Fruit fly (Drosophila melanogaster) whole organism, prepupa: Measurements from ENCODE around the gene Mcm6.

Source experiments
- Blimp-1 ChIP-seq: fragments of 200-800 bp; sonication (Bioruptor generic); optimal IDR thresholded peaks from 3 replicates; lab custom pipeline; 2017; ENCODE audit warnings: missing biosample characterization, missing genetic modification characterization, mild to moderate bottlenecking, moderate library complexity, missing genetic modification reagents
- CG15336 ChIP-seq: fragments of 200-800 bp; sonication (Bioruptor generic); IDR thresholded peaks from 2 replicates; pipeline ENCODE4 v1.3.6; 2022; ENCODE audit warnings: missing biosample characterization, missing genetic modification characterization
- CG1621 ChIP-seq: fragments of 200-800 bp; sonication (Bioruptor generic); optimal IDR thresholded peaks from 3 replicates; lab custom pipeline; 2018; ENCODE audit warnings: missing biosample characterization, mild to moderate bottlenecking, missing genetic modification characterization
- CG31627 ChIP-seq: fragments of 200-800 bp; sonication (Bioruptor generic); optimal IDR thresholded peaks from 3 replicates; lab custom pipeline; 2016; ENCODE audit warnings: missing biosample characterization, missing genetic modification characterization
- CG32006 ChIP-seq: fragments of 200-800 bp; sonication (Bioruptor generic); optimal IDR thresholded peaks from 3 replicates; lab custom pipeline; 2017; ENCODE audit warnings: missing biosample characterization, mild to moderate bottlenecking, missing genetic modification characterization
- CG34406 ChIP-seq: fragments of 200-800 bp; sonication (Bioruptor generic); optimal IDR thresholded peaks from 3 replicates; lab custom pipeline; 2016; ENCODE audit warnings: missing biosample characterization, missing genetic modification characterization
- CG4318 ChIP-seq: fragments of 200-800 bp; sonication (Bioruptor generic); optimal IDR thresholded peaks from 3 replicates; lab custom pipeline; 2017; ENCODE audit warnings: missing biosample characterization, mild to moderate bottlenecking, missing genetic modification characterization
- CG6163 ChIP-seq: fragments of 200-800 bp; sonication (Bioruptor generic); IDR thresholded peaks from 3 replicates; pipeline ENCODE4 v1.3.6; 2022; ENCODE audit warnings: missing biosample characterization, missing genetic modification characterization
- CG6808 ChIP-seq: fragments of 200-800 bp; sonication (Bioruptor generic); optimal IDR thresholded peaks from 3 replicates; lab custom pipeline; 2017; ENCODE audit warnings: missing biosample characterization, missing genetic modification characterization, mild to moderate bottlenecking, moderate library complexity, missing genetic modification reagents
- CG6854 ChIP-seq: fragments of 200-800 bp; sonication (Bioruptor generic); optimal IDR thresholded peaks from 2 replicates; lab custom pipeline; 2017; ENCODE audit warnings: missing biosample characterization, mild to moderate bottlenecking, missing genetic modification characterization
- CG8119 ChIP-seq: fragments of 200-800 bp; sonication (Bioruptor generic); IDR thresholded peaks from 3 replicates; pipeline ENCODE4 v1.3.6; 2022; ENCODE audit warnings: missing biosample characterization, missing genetic modification characterization
- CG8632 ChIP-seq: fragments of 200-800 bp; sonication (Bioruptor generic); optimal IDR thresholded peaks from 3 replicates; lab custom pipeline; 2016; ENCODE audit warnings: missing biosample characterization, missing genetic modification characterization
- Eip93F ChIP-seq: fragments of 200-800 bp; sonication (Bioruptor generic); optimal IDR thresholded peaks from 2 replicates; lab custom pipeline; 2016; ENCODE audit warnings: missing biosample characterization, mild to moderate bottlenecking, missing genetic modification characterization
- Hr38 ChIP-seq: sonication (Bioruptor generic); optimal IDR thresholded peaks from 2 replicates; lab custom pipeline; 2016; ENCODE audit warnings: missing biosample characterization, missing genetic modification characterization
- Hr39 ChIP-seq: fragments of 200-800 bp; sonication (Bioruptor generic); optimal IDR thresholded peaks from 2 replicates; lab custom pipeline; 2016; ENCODE audit warnings: missing biosample characterization, missing genetic modification characterization
- Hr4 ChIP-seq: fragments of 200-800 bp; sonication (Bioruptor generic); optimal IDR thresholded peaks from 3 replicates; lab custom pipeline; 2016; ENCODE audit warnings: missing biosample characterization, missing genetic modification characterization
- Met ChIP-seq: fragments of 200-800 bp; sonication (Bioruptor generic); optimal IDR thresholded peaks from 3 replicates; lab custom pipeline; 2016; ENCODE audit warnings: missing biosample characterization, missing genetic modification characterization
- Smox ChIP-seq: fragments of 200-800 bp; sonication (Bioruptor generic); optimal IDR thresholded peaks from 3 replicates; lab custom pipeline; 2016; ENCODE audit warnings: missing biosample characterization, missing genetic modification characterization
- Sox102F ChIP-seq: fragments of 200-800 bp; sonication (Bioruptor generic); optimal IDR thresholded peaks from 2 replicates; lab custom pipeline; 2016; ENCODE audit warnings: missing biosample characterization, mild to moderate bottlenecking, missing genetic modification characterization
- Sox14 ChIP-seq: fragments of 200-800 bp; sonication (Bioruptor generic); optimal IDR thresholded peaks from 3 replicates; lab custom pipeline; 2016; ENCODE audit warnings: missing biosample characterization, missing genetic modification characterization
- Sox15 ChIP-seq: fragments of 200-800 bp; sonication (Bioruptor generic); optimal IDR thresholded peaks from 3 replicates; lab custom pipeline; 2016; ENCODE audit warnings: missing biosample characterization, missing genetic modification characterization
- cyc ChIP-seq: fragments of 200-800 bp; sonication (Bioruptor generic); optimal IDR thresholded peaks from 3 replicates; lab custom pipeline; 2016; ENCODE audit warnings: missing biosample characterization, missing genetic modification characterization
- dsx ChIP-seq: fragments of 200-800 bp; optimal IDR thresholded peaks from 3 replicates; lab custom pipeline; 2019; ENCODE audit warnings: missing biosample characterization, mild to moderate bottlenecking, missing genetic modification characterization, moderate library complexity; ENCODE audit not compliant: poor library complexity, severe bottlenecking
- eg ChIP-seq: fragments of 200-800 bp; sonication (Bioruptor generic); IDR thresholded peaks from 3 replicates; pipeline ENCODE4 v1.3.6; 2022; ENCODE audit warnings: missing biosample characterization, missing genetic modification characterization
- fd85E ChIP-seq: fragments of 200-800 bp; sonication (Bioruptor generic); optimal IDR thresholded peaks from 3 replicates; lab custom pipeline; 2016; ENCODE audit warnings: missing biosample characterization, missing genetic modification characterization
- fkh ChIP-seq: fragments of 200-800 bp; sonication (Bioruptor generic); optimal IDR thresholded peaks from 3 replicates; lab custom pipeline; 2017; ENCODE audit warnings: missing biosample characterization, mild to moderate bottlenecking, missing genetic modification characterization, moderate library complexity
- net ChIP-seq: fragments of 200-800 bp; sonication (Bioruptor generic); optimal IDR thresholded peaks from 3 replicates; lab custom pipeline; 2016; ENCODE audit warnings: missing biosample characterization, missing genetic modification characterization
- pdm3 ChIP-seq: fragments of 200-800 bp; sonication (Bioruptor generic); optimal IDR thresholded peaks from 3 replicates; lab custom pipeline; 2016; ENCODE audit warnings: missing biosample characterization, missing genetic modification characterization
- salr ChIP-seq, 2 experiments: fragments of 200-800 bp; sonication (Bioruptor generic); optimal IDR thresholded peaks; 3 replicates each; lab custom pipeline; 2016 to 2018; ENCODE audit warnings: missing biosample characterization in 2 of 2, missing genetic modification characterization in 2 of 2, mild to moderate bottlenecking in 1 of 2
- spab ChIP-seq: fragments of 200-800 bp; sonication (Bioruptor generic); optimal IDR thresholded peaks from 2 replicates; lab custom pipeline; 2017; ENCODE audit warnings: missing biosample characterization, mild to moderate bottlenecking, missing genetic modification characterization, missing genetic modification reagents
- ss ChIP-seq, 2 experiments: fragments of 200-800 bp; sonication (Bioruptor generic); optimal IDR thresholded peaks; 2 replicates in 1 of 2; 3 replicates in 1 of 2; lab custom pipeline; 2017 to 2018; ENCODE audit warnings: mild to moderate bottlenecking in 2 of 2, missing biosample characterization in 2 of 2, missing genetic modification characterization in 2 of 2, moderate library complexity in 1 of 2
- svp ChIP-seq: fragments of 200-800 bp; sonication (Bioruptor generic); peaks from one replicate; lab custom pipeline; 2016; ENCODE audit warnings: missing biosample characterization, missing genetic modification characterization

Gene Mcm6

DNA sequence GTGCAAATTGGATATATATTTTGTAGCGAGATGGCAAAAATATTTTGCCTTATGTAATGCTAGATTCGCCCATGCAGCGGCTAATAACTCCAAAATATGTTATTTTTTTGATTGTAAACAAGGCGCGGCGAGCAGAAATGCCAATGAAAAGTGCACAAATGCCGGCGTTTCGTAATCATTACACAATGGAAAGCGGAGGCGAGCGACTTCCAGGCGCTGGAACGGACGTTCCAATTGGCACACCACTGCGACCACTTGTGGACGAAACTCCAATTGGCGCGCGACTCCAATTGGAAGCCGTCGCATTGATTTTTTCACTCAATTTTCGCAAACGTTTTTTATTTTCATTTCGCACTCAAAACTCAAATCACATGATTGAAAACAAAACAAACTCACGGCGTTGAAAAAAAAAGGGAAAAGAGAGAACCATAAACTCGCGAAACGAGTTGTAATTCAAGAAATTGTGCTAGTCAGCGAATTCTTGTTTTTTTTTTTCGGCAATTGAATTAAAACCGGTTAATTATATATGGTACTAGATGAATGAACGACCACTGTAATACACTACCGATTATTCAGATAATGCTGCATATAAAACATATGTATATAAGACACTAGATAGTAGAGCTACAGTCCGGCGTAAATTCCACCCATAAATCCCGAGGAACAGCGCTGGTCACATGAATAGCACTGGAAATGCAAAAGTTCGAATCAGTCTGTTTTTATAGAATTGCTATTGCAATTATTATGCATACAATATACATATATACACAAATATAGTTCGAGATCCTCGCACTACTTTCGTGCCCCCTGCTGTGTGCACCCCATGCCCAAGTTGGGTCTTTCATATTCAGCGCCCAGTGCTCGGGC is 4.7 kb downstream of the Mcm6 start, which contains the start of gene ND-ASHI (continued):
- TF ChIP-seq fd85E (GFP tag; lab: Kevin White, UChicago): peak; percentile 93
- TF ChIP-seq Hr39 (GFP tag; lab: Kevin White, UChicago): peak; percentile 96
- peak; percentile 85 for TF ChIP-seq Blimp-1 (GFP tag; lab: Kevin White, UChicago)
- TF ChIP-seq net (GFP tag; lab: Kevin White, UChicago): peak; percentile 96
- TF ChIP-seq salr (GFP tag; optimal IDR thresholded peaks at IDR 0.05; lab: Kevin White, UChicago): peak; percentile 94 to 95
- TF ChIP-seq Sox102F (GFP tag; lab: Kevin White, UChicago): peak; percentile 96
- peak; percentile 94 for TF ChIP-seq dsx (GFP tag; lab: Kevin White, UChicago)
- TF ChIP-seq Hr38 (GFP tag; lab: Kevin White, UChicago): peak; percentile 50
- peak; percentile 96 for TF ChIP-seq Met (GFP tag; lab: Kevin White, UChicago)
- TF ChIP-seq CG15336 (GFP tag; lab: Robert Waterston, UW): peak; percentile 98

DNA sequence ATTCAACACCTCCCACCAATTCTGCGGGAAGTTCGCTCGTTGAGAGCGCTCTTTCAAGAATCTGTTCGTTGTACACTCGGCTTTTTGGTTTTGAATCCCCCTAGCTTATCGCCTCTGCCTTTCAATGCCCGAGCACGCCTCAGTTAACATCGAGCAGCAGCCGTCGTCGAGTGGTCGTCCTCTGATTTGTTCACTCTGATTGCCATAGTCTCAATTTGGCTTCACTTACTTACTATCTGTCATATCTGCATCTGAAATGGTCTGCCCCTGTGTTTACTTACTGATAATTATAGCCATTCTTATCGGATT is 5.3 kb downstream of the Mcm6 start:
- TF ChIP-seq CG8119: no peak
- TF ChIP-seq svp (GFP tag; lab: Kevin White, UChicago): peak; percentile 70
- TF ChIP-seq CG8632 (GFP tag; lab: Kevin White, UChicago): no peak
- TF ChIP-seq Hr4 (GFP tag; lab: Kevin White, UChicago): no peak
- no peak for TF ChIP-seq CG32006 (GFP tag; lab: Kevin White, UChicago)

DNA sequence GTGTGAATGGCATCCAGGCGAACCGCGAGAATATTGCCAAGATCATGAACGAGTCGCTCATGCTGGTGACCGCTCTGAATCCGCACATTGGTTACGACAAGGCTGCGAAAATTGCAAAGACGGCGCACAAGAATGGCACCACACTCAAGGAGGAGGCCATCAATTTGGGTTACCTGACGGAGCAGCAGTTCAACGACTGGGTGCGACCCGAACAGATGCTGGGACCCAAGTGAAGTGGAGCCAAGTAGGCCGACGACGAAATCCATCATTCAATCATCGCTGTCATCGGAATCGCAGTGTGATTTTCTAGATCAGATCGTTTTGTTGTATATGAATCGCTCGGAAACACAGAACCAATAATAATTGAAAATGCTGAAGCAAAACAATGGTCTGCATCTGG is 7.3 kb downstream of the Mcm6 start, which contains the start of gene Fum2:
Fum2 (plus strand) TSS at position 301 of the 400 bp plus-strand sequence.
- TF ChIP-seq Hr39 (GFP tag; lab: Kevin White, UChicago) (no peak), fkh (GFP tag; lab: Kevin White, UChicago) (no peak), CG6854 (GFP tag; lab: Kevin White, UChicago) (no peak), CG8632 (GFP tag; lab: Kevin White, UChicago) (no peak), spab (GFP tag; lab: Kevin White, UChicago) (no peak), Blimp-1 (GFP tag; lab: Kevin White, UChicago) (no peak), Sox15 (GFP tag; lab: Kevin White, UChicago) (no peak), fd85E (GFP tag; lab: Kevin White, UChicago) (no peak), CG31627 (GFP tag; lab: Kevin White, UChicago) (no peak), dsx (GFP tag; lab: Kevin White, UChicago) (no peak), pdm3 (GFP tag; lab: Kevin White, UChicago) (no peak), Smox (GFP tag; lab: Kevin White, UChicago) (no peak)

DNA sequence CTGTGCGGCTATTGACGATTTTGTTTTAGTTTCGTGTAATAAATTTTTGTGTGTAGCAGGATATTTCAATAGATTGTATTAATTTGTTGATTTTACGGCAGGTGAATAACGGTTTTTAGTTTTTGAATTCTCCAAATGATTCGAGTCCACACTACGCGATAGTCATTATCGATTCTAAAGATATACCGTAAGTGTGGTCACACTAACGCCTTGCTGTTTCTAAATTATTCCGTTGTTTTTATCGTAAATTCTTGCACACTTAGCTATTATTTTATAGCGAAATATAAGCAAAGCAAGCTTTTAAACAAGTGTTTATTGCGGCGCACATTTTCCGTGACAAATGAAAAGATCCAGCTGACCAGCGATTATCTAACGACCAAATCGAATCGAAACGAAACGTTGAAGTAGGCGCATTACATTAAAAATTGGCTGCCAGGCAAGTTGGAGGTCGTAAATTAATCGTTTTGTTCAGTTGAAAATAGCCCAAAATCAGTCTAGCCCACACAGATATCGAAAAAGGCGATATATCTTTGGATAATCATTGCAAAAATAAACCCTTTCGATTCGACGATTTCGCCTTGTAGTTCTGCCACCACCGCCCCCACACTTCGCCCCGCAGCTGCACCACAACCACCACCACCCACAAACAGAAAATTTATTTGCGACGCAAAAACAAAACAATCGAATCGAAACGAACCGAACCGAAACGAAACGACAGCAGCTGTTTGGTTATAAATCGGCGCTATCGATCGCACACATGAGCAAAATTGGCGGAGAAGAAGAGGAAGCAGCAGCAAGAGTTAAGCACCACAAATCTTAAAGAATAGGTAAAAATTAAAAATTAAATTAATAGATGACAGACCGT is 9.7 kb downstream of the Mcm6 start, which contains the start of gene Pink1:
Pink1 (plus strand) TSS at position 164 of the 865 bp plus-strand sequence.
- TF ChIP-seq CG1621 (tag; lab: Kevin White, UChicago): peak; percentile 87
- TF ChIP-seq eg: no peak
- TF ChIP-seq cyc: no peak
- TF ChIP-seq CG8119: no peak
- TF ChIP-seq Eip93F (GFP tag; lab: Kevin White, UChicago): no peak
- no peak for TF ChIP-seq CG6163 (GFP tag; lab: Robert Waterston, UW)
- peak; percentile 16 for TF ChIP-seq Sox14 (GFP tag; lab: Kevin White, UChicago)
- no peak for TF ChIP-seq ss (GFP tag; optimal IDR thresholded peaks at IDR 0.05; lab: Kevin White, UChicago)
- TF ChIP-seq CG34406 (GFP tag; lab: Kevin White, UChicago): no peak
- no peak for TF ChIP-seq CG4318 (GFP tag; lab: Kevin White, UChicago)
- no peak for TF ChIP-seq CG6808 (GFP tag; lab: Kevin White, UChicago)
- TF ChIP-seq, all 60 proteins: peak for 2
